Fruit fly (Drosophila melanogaster) whole organism, embryonic: Measurements from ENCODE around the gene Cby.

Source experiments
- Bgb ChIP-seq: fragments of 200-800 bp; sonication (Bioruptor generic); IDR thresholded peaks from 2 replicates; pipeline ENCODE4 v1.3.6; 2022; ENCODE audit warnings: missing biosample characterization, missing genetic modification characterization; ENCODE audit not compliant: partially characterized antibody
- CG10267 ChIP-seq: fragments of 200-800 bp; sonication (Bioruptor generic); optimal IDR thresholded peaks from 2 replicates; lab custom pipeline; 2018; ENCODE audit warnings: missing biosample characterization, mild to moderate bottlenecking, missing genetic modification characterization, moderate library complexity
- CG12155 ChIP-seq: fragments of 200-800 bp; sonication (Bioruptor generic); optimal IDR thresholded peaks from 3 replicates; lab custom pipeline; 2016; ENCODE audit warnings: missing biosample characterization, missing genetic modification characterization
- CG12659 ChIP-seq: fragments of 200-800 bp; sonication (Bioruptor generic); optimal IDR thresholded peaks from 3 replicates; lab custom pipeline; 2017; ENCODE audit warnings: mild to moderate bottlenecking, missing biosample characterization, missing genetic modification reagents, missing genetic modification characterization
- CG13624 ChIP-seq: fragments of 200-800 bp; sonication (Bioruptor generic); optimal IDR thresholded peaks from 2 replicates; lab custom pipeline; 2016; ENCODE audit warnings: missing biosample characterization, missing genetic modification characterization
- CG14860 ChIP-seq: fragments of 200-800 bp; sonication (Bioruptor generic); IDR thresholded peaks from 3 replicates; pipeline ENCODE4 v1.3.6; 2022; ENCODE audit warnings: missing biosample characterization, missing genetic modification characterization; ENCODE audit not compliant: partially characterized antibody
- CG15514 ChIP-seq: fragments of 200-800 bp; sonication (Bioruptor generic); optimal IDR thresholded peaks from 3 replicates; lab custom pipeline; 2017; ENCODE audit warnings: missing biosample characterization, missing genetic modification characterization, mild to moderate bottlenecking, moderate library complexity, missing genetic modification reagents
- CG1832 ChIP-seq: fragments of 200-800 bp; sonication (Bioruptor generic); optimal IDR thresholded peaks from 2 replicates; lab custom pipeline; 2017; ENCODE audit warnings: missing biosample characterization, mild to moderate bottlenecking, missing genetic modification characterization, inconsistent platforms
- CG3065 ChIP-seq: fragments of 200-800 bp; sonication (Bioruptor generic); optimal IDR thresholded peaks from 2 replicates; lab custom pipeline; 2016; ENCODE audit warnings: missing biosample characterization, missing genetic modification characterization
- CG32532 ChIP-seq: fragments of 200-800 bp; sonication (Bioruptor generic); IDR thresholded peaks from 2 replicates; pipeline ENCODE4 v1.3.6; 2022; ENCODE audit warnings: missing biosample characterization, missing genetic modification characterization
- CG34224 ChIP-seq: fragments of 200-800 bp; sonication (Bioruptor generic); IDR thresholded peaks from 3 replicates; pipeline ENCODE4 v1.3.6; 2022; ENCODE audit warnings: missing biosample characterization, missing genetic modification characterization; ENCODE audit not compliant: partially characterized antibody
- CG34376 ChIP-seq: fragments of 200-800 bp; sonication (Bioruptor generic); optimal IDR thresholded peaks from 2 replicates; lab custom pipeline; 2018; ENCODE audit warnings: missing biosample characterization, mild to moderate bottlenecking, missing genetic modification characterization
- CG4424 ChIP-seq: fragments of 200-800 bp; sonication (Bioruptor generic); optimal IDR thresholded peaks from 3 replicates; lab custom pipeline; 2016; ENCODE audit warnings: missing biosample characterization, missing genetic modification characterization
- CG4730 ChIP-seq: fragments of 200-800 bp; sonication (Bioruptor generic); IDR thresholded peaks from 2 replicates; pipeline ENCODE4 v1.3.6; 2022; ENCODE audit warnings: missing biosample characterization, missing genetic modification characterization
- CG5953 ChIP-seq: fragments of 200-800 bp; sonication (Bioruptor generic); IDR thresholded peaks from 2 replicates; pipeline ENCODE4 v1.3.6; 2022; ENCODE audit warnings: missing biosample characterization, missing genetic modification characterization
- CoRest ChIP-seq: fragments of 200-800 bp; sonication (Bioruptor generic); optimal IDR thresholded peaks from 3 replicates; lab custom pipeline; 2018; ENCODE audit warnings: missing biosample characterization, mild to moderate bottlenecking, missing genetic modification characterization, moderate library complexity
- CrebB ChIP-seq: fragments of 200-800 bp; sonication (Bioruptor generic); optimal IDR thresholded peaks from 3 replicates; lab custom pipeline; 2018; ENCODE audit warnings: missing biosample characterization, mild to moderate bottlenecking, missing genetic modification characterization
- D19A ChIP-seq: fragments of 200-800 bp; optimal IDR thresholded peaks from 3 replicates; lab custom pipeline; 2019; ENCODE audit warnings: missing biosample characterization, mild to moderate bottlenecking, missing genetic modification characterization, moderate library complexity
- D19B ChIP-seq: fragments of 200-800 bp; sonication (Bioruptor generic); optimal IDR thresholded peaks from 2 replicates; lab custom pipeline; 2017; ENCODE audit warnings: missing biosample characterization, mild to moderate bottlenecking, missing genetic modification characterization
- Dbx ChIP-seq: fragments of 200-800 bp; sonication (Bioruptor generic); IDR thresholded peaks from 3 replicates; pipeline ENCODE4 v1.3.6; 2022; ENCODE audit warnings: missing biosample characterization, missing genetic modification characterization
- Doc3 ChIP-seq: fragments of 200-800 bp; sonication (Bioruptor generic); IDR thresholded peaks from 3 replicates; pipeline ENCODE4 v1.3.6; 2022; ENCODE audit warnings: missing biosample characterization, missing genetic modification characterization; ENCODE audit not compliant: partially characterized antibody
- Ets65A ChIP-seq: fragments of 200-800 bp; sonication (Bioruptor generic); peaks from one replicate; lab custom pipeline; 2016; ENCODE audit warnings: missing biosample characterization, missing genetic modification characterization
- Ets97D ChIP-seq: fragments of 200-800 bp; sonication (Bioruptor generic); optimal IDR thresholded peaks from 3 replicates; lab custom pipeline; 2016; ENCODE audit warnings: missing biosample characterization, missing genetic modification characterization
- HmgZ ChIP-seq: fragments of 200-800 bp; sonication (Bioruptor generic); optimal IDR thresholded peaks from 2 replicates; lab custom pipeline; 2018; ENCODE audit warnings: missing biosample characterization, mild to moderate bottlenecking, missing genetic modification characterization
- MBD-R2 ChIP-seq: fragments of 200-800 bp; sonication (Bioruptor generic); IDR thresholded peaks from 2 replicates; pipeline ENCODE4 v1.3.6; 2022; ENCODE audit warnings: missing biosample characterization, missing genetic modification characterization
- MTF-1 ChIP-seq: fragments of 200-800 bp; sonication (Bioruptor generic); optimal IDR thresholded peaks from 2 replicates; lab custom pipeline; 2018; ENCODE audit warnings: missing biosample characterization, mild to moderate bottlenecking, missing genetic modification characterization, borderline replicate concordance
- Med ChIP-seq: fragments of 200-800 bp; sonication (Bioruptor generic); peaks from one replicate; lab custom pipeline; 2016; ENCODE audit warnings: missing biosample characterization, missing genetic modification characterization, mild to moderate bottlenecking, inconsistent platforms, moderate library complexity
- Pdp1 ChIP-seq, 2 experiments: fragments of 200-800 bp; sonication (Bioruptor generic); optimal IDR thresholded peaks; 3 replicates each; lab custom pipeline; 2016; ENCODE audit warnings: missing biosample characterization in 2 of 2, missing genetic modification characterization in 2 of 2, mild to moderate bottlenecking in 1 of 2, moderate library complexity in 1 of 2
- Rfx ChIP-seq: fragments of 200-800 bp; sonication (Bioruptor generic); IDR thresholded peaks from 2 replicates; pipeline ENCODE4 v1.3.6; 2022; ENCODE audit warnings: missing biosample characterization, missing genetic modification characterization
- Scr ChIP-seq: fragments of 200-800 bp; sonication (Bioruptor generic); IDR thresholded peaks from 2 replicates; pipeline ENCODE4 v1.3.6; 2022; ENCODE audit warnings: missing biosample characterization, missing genetic modification characterization; ENCODE audit not compliant: partially characterized antibody
- az2 ChIP-seq: fragments of 200-800 bp; sonication (Bioruptor generic); optimal IDR thresholded peaks from 3 replicates; lab custom pipeline; 2016; ENCODE audit warnings: missing biosample characterization, missing genetic modification characterization
- ci ChIP-seq: fragments of 200-800 bp; sonication (Bioruptor generic); IDR thresholded peaks from 3 replicates; pipeline ENCODE4 v1.3.6; 2022; ENCODE audit warnings: missing biosample characterization, missing genetic modification characterization
- crol ChIP-seq: fragments of 200-800 bp; sonication (Bioruptor generic); IDR thresholded peaks from 2 replicates; pipeline ENCODE4 v1.3.6; 2022; ENCODE audit warnings: missing biosample characterization, missing genetic modification characterization
- ftz-f1 ChIP-seq: fragments of 200-800 bp; sonication (Bioruptor generic); optimal IDR thresholded peaks from 2 replicates; lab custom pipeline; 2016; ENCODE audit warnings: missing biosample characterization, missing genetic modification characterization
- hb ChIP-seq: fragments of 200-800 bp; sonication (Bioruptor generic); IDR thresholded peaks from 3 replicates; pipeline ENCODE4 v1.3.6; 2022; ENCODE audit warnings: missing biosample characterization, missing genetic modification characterization; ENCODE audit not compliant: partially characterized antibody
- oc ChIP-seq: fragments of 200-800 bp; sonication (Bioruptor generic); optimal IDR thresholded peaks from 2 replicates; lab custom pipeline; 2018; ENCODE audit warnings: missing biosample characterization, mild to moderate bottlenecking, missing genetic modification characterization, moderate library complexity
- pan ChIP-seq, 4 experiments: fragments of >200 bp in 3 of 4; fragments of 200-800 bp in 1 of 4; sonication (Bioruptor generic) in 1 of 4; optimal IDR thresholded peaks in 3 of 4; IDR thresholded peaks in 1 of 4; 2 replicates each; pipeline versions ENCODE4 v1.3.6 to Lab custom; 2017 to 2022; ENCODE audit warnings: missing biosample characterization in 2 of 4, missing genetic modification characterization in 2 of 4, mixed read lengths in 1 of 4
- rib ChIP-seq: fragments of 200-800 bp; sonication (Bioruptor generic); IDR thresholded peaks from 2 replicates; pipeline ENCODE4 v1.3.6; 2022; ENCODE audit warnings: missing biosample characterization, missing genetic modification characterization
- sens ChIP-seq: fragments of 200-800 bp; sonication (Bioruptor generic); peaks from one replicate; lab custom pipeline; 2016; ENCODE audit warnings: missing biosample characterization, missing genetic modification characterization
- slbo ChIP-seq: fragments of 200-800 bp; sonication (Bioruptor generic); IDR thresholded peaks from 2 replicates; pipeline ENCODE4 v1.3.6; 2022; ENCODE audit warnings: missing biosample characterization, missing genetic modification characterization
- sna ChIP-seq: fragments of 200-800 bp; sonication (Bioruptor generic); IDR thresholded peaks from 2 replicates; pipeline ENCODE4 v1.3.6; 2022; ENCODE audit warnings: missing biosample characterization, missing genetic modification characterization; ENCODE audit not compliant: partially characterized antibody
- sr ChIP-seq: fragments of 200-800 bp; sonication (Bioruptor generic); IDR thresholded peaks from 3 replicates; pipeline ENCODE4 v1.3.6; 2022; ENCODE audit warnings: missing biosample characterization, missing genetic modification characterization
- unc-4 ChIP-seq: fragments of 200-800 bp; sonication (Bioruptor generic); IDR thresholded peaks from 2 replicates; pipeline ENCODE4 v1.3.6; 2022; ENCODE audit warnings: missing biosample characterization, missing genetic modification characterization; ENCODE audit not compliant: partially characterized antibody
- zen ChIP-seq: fragments of 200-800 bp; sonication (Bioruptor generic); optimal IDR thresholded peaks from 3 replicates; lab custom pipeline; 2018; ENCODE audit warnings: missing biosample characterization, mild to moderate bottlenecking, missing genetic modification characterization, moderate library complexity

Gene Cby

DNA sequence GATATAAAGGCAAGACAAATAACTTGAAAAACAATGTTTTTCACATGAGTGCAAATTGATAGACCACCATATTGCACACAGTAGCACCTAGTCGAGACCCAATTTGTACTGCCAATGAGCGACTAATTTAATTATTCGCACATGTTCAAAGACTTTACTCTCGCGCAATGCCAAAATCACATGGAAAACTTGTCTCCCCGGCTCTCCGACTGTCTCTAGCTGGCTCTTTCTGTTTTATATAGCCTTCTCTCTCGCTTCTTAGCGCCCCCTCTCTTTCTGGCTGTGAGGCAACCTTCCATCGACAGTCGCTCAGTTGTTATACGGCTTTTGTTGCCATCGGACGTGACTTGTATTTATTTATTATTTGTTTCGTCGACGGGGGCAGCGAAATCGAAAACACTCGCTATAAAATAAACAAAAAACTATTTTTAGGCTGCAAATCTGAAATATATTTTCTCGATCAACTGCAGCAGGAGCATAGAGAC lies 7.2 kb downstream of the Cby start, which contains the start of gene CG6656 (continued):
- TF ChIP-seq ftz-f1 (GFP tag; lab: Kevin White, UChicago) (peak; percentile 34), oc (tag; lab: Kevin White, UChicago) (peak; percentile 21), sr (GFP tag; lab: Robert Waterston, UW) (peak; percentile 70; the same call in 2 of the 3 replicates), CG3065 (GFP tag; lab: Kevin White, UChicago) (no peak), Dbx (peak; percentile 32; the same call in 1 of the 3 replicates), Rfx (peak; percentile 49), unc-4 (GFP tag; lab: Robert Waterston, UW) (peak; percentile 28; the same call in 1 of the 2 replicates), Ets65A (peak; percentile 68), rib (GFP tag; lab: Robert Waterston, UW) (peak; percentile 90), Scr (GFP tag; lab: Robert Waterston, UW) (peak; percentile 42; the same call in 1 of the 2 replicates), MTF-1 (peak; percentile 8), CG4730 (GFP tag; lab: Robert Waterston, UW) (no peak), az2 (GFP tag; lab: Kevin White, UChicago) (no peak), D19B (GFP tag; lab: Kevin White, UChicago) (peak; percentile 95), pan (optimal IDR thresholded peaks at IDR 0.05; lab: Kevin White, UChicago) (no peak), pan (GFP tag; optimal IDR thresholded peaks at IDR 0.05 in 1 of 2, IDR thresholded peaks at IDR 0.05 in 1 of 2) (peak in 1 of 2 experiments; percentile 24), CG10267 (tag; lab: Kevin White, UChicago) (peak; percentile 6), sna (GFP tag; lab: Robert Waterston, UW) (0 out of 2 replicates have a peak, but pooled peaks have one; percentile 36), MBD-R2 (peak; percentile 35; the same call in 1 of the 2 replicates), CG14860 (GFP tag; lab: Robert Waterston, UW) (0 out of 3 replicates have a peak, but pooled peaks have one; percentile 28), CG5953 (GFP tag; lab: Robert Waterston, UW) (peak; percentile 7; the same call in 1 of the 2 replicates), CG32532 (peak; percentile 57; the same call in 1 of the 2 replicates), Pdp1 (GFP tag; optimal IDR thresholded peaks at IDR 0.05; lab: Kevin White, UChicago) (peak in 1 of 2 experiments; percentile 54), CG34224 (GFP tag; lab: Robert Waterston, UW) (peak; percentile 25; the same call in 1 of the 3 replicates), hb (GFP tag; lab: Robert Waterston, UW) (0 out of 3 replicates have a peak, but pooled peaks have one; percentile 18), CG4424 (GFP tag; lab: Kevin White, UChicago) (no peak), HmgZ (tag; lab: Kevin White, UChicago) (no peak), crol (0 out of 2 replicates have a peak, but pooled peaks have one; percentile 10), sens (GFP tag; lab: Kevin White, UChicago) (peak; percentile 79), Bgb (GFP tag; lab: Robert Waterston, UW) (peak; percentile 38; the same call in 1 of the 2 replicates), CG15514 (GFP tag; lab: Kevin White, UChicago) (peak; percentile 45), CG12659 (peak; percentile 3), CG12155 (peak; percentile 25), CrebB (tag; lab: Kevin White, UChicago) (peak; percentile 8), CoRest (tag; lab: Kevin White, UChicago) (peak; percentile 32), CG1832 (GFP tag; lab: Kevin White, UChicago) (peak; percentile 83), Doc3 (GFP tag; lab: Robert Waterston, UW) (no peak), CG13624 (GFP tag; lab: Kevin White, UChicago) (no peak), CG34376 (GFP tag; lab: Kevin White, UChicago) (peak; percentile 10), Ets97D (no peak), zen (tag; lab: Kevin White, UChicago) (no peak), Med (GFP tag; lab: Kevin White, UChicago) (peak; percentile 81), slbo (GFP tag; lab: Robert Waterston, UW) (peak; percentile 24; the same call in 1 of the 2 replicates), ci (GFP tag; lab: Robert Waterston, UW) (peak; percentile 63; the same call in 2 of the 3 replicates), D19A (tag; lab: Kevin White, UChicago) (peak; percentile 34)
